Worm (Caenorhabditis elegans) whole organism, mixed stage, embryonic: ENCODE data around the gene nlp-70.

ENCODE experiments used
- lin-13 ChIP-seq: fragments of 150-350 bp; optimal IDR thresholded peaks from 2 replicates; lab custom pipeline; 2014; ENCODE audit warnings: missing biosample characterization, missing genetic modification characterization
- mep-1 ChIP-seq: fragments of 150-350 bp; optimal IDR thresholded peaks from 2 replicates; lab custom pipeline; 2017; ENCODE audit warnings: missing biosample characterization, missing genetic modification reagents, missing genetic modification characterization, inconsistent platforms
- mls-2 ChIP-seq: sonication (generic microtip); optimal IDR thresholded peaks from 2 replicates; lab custom pipeline; 2016; ENCODE audit warnings: mild to moderate bottlenecking, missing genetic modification characterization, moderate library complexity, missing compliant biosample characterization
- nhr-12 ChIP-seq: fragments of 150-350 bp; optimal IDR thresholded peaks from 2 replicates; lab custom pipeline; 2014; ENCODE audit warnings: missing biosample characterization, missing genetic modification characterization
- nhr-2 ChIP-seq: fragments of 150-350 bp; optimal IDR thresholded peaks from 2 replicates; lab custom pipeline; 2014; ENCODE audit warnings: missing biosample characterization, missing genetic modification characterization
- nhr-237 ChIP-seq: fragments of 150-350 bp; optimal IDR thresholded peaks from 2 replicates; lab custom pipeline; 2014; ENCODE audit warnings: missing biosample characterization, missing genetic modification characterization
- pha-4 ChIP-seq: fragments of 150-350 bp; optimal IDR thresholded peaks from 2 replicates; lab custom pipeline; 2018; ENCODE audit warnings: missing biosample characterization, missing genetic modification reagents, missing genetic modification characterization
- snpc-4 ChIP-seq: fragments of 150-350 bp; optimal IDR thresholded peaks from 2 replicates; lab custom pipeline; 2014; ENCODE audit warnings: missing biosample characterization, missing genetic modification characterization
- unc-62 ChIP-seq: fragments of 150-350 bp; optimal IDR thresholded peaks from 2 replicates; lab custom pipeline; 2014; ENCODE audit warnings: missing biosample characterization, missing genetic modification reagents, missing genetic modification characterization

- TF ChIP-seq mls-2 (tag; lab: Kevin White, UChicago) (no peak), pha-4 (tag; lab: Kevin White, UChicago) (no peak), nhr-237 (tag; lab: Kevin White, UChicago) (no peak), lin-13 (no peak), nhr-2 (tag; lab: Kevin White, UChicago) (no peak), unc-62 (GFP tag; lab: Kevin White, UChicago) (no peak), snpc-4 (no peak), mep-1 (tag; lab: Kevin White, UChicago) (no peak), nhr-12 (tag; lab: Kevin White, UChicago) (no peak)
Measured at ce11 chrV:237012-237411, 35.7 kb downstream of the nlp-70 start.
